Fruit fly (Drosophila melanogaster) whole organism, embryonic: Measurements from ENCODE around the gene CAH1.
A peak's percentile ranks its signal among the peaks of the same experiment; 100 is the strongest.

Experiments
- B-H2 ChIP-seq: fragments of 200-800 bp; sonication (Bioruptor generic); optimal IDR thresholded peaks from 2 replicates; lab custom pipeline; 2018; ENCODE audit warnings: missing biosample characterization, mild to moderate bottlenecking, missing genetic modification characterization
- CG10431 ChIP-seq: fragments of 200-800 bp; sonication (Bioruptor generic); optimal IDR thresholded peaks from 3 replicates; lab custom pipeline; 2018; ENCODE audit warnings: missing biosample characterization, mild to moderate bottlenecking, missing genetic modification characterization
- CG11504 ChIP-seq: fragments of 200-800 bp; sonication (Bioruptor generic); optimal IDR thresholded peaks from 3 replicates; lab custom pipeline; 2019; ENCODE audit warnings: missing biosample characterization, mild to moderate bottlenecking, missing genetic modification characterization, moderate library complexity
- CG14667 ChIP-seq: fragments of 200-800 bp; sonication (Bioruptor generic); IDR thresholded peaks from 2 replicates; pipeline ENCODE4 v1.3.6; 2022; ENCODE audit warnings: missing biosample characterization, missing genetic modification characterization
- CG17359 ChIP-seq: fragments of 200-800 bp; sonication (Bioruptor generic); optimal IDR thresholded peaks from 3 replicates; lab custom pipeline; 2018; ENCODE audit warnings: missing biosample characterization, mild to moderate bottlenecking, missing genetic modification characterization, moderate library complexity
- CG18262 ChIP-seq: fragments of 200-800 bp; optimal IDR thresholded peaks from 3 replicates; lab custom pipeline; 2019; ENCODE audit warnings: missing biosample characterization, mild to moderate bottlenecking, missing genetic modification characterization, moderate library complexity
- CG30403 ChIP-seq: fragments of 200-800 bp; sonication (Bioruptor generic); optimal IDR thresholded peaks from 3 replicates; lab custom pipeline; 2016; ENCODE audit warnings: missing biosample characterization, missing genetic modification characterization
- CG3163 ChIP-seq: fragments of 200-800 bp; sonication (Bioruptor generic); optimal IDR thresholded peaks from 3 replicates; lab custom pipeline; 2016; ENCODE audit warnings: missing biosample characterization, missing genetic modification characterization
- CG3407 ChIP-seq: fragments of 200-800 bp; sonication (Bioruptor generic); optimal IDR thresholded peaks from 2 replicates; lab custom pipeline; 2018; ENCODE audit warnings: missing biosample characterization, mild to moderate bottlenecking, missing genetic modification characterization
- CG3838 ChIP-seq: fragments of 200-800 bp; sonication (Bioruptor generic); optimal IDR thresholded peaks from 3 replicates; lab custom pipeline; 2016; ENCODE audit warnings: missing biosample characterization, missing genetic modification characterization
- CG5180 ChIP-seq: fragments of 200-800 bp; sonication (Bioruptor generic); optimal IDR thresholded peaks from 3 replicates; lab custom pipeline; 2017; ENCODE audit warnings: missing biosample characterization, missing genetic modification characterization, mild to moderate bottlenecking, moderate library complexity, missing genetic modification reagents
- CG6254 ChIP-seq: fragments of 200-800 bp; sonication (Bioruptor generic); optimal IDR thresholded peaks from 3 replicates; lab custom pipeline; 2017; ENCODE audit warnings: mild to moderate bottlenecking, missing biosample characterization, missing genetic modification reagents, missing genetic modification characterization
- CG6654 ChIP-seq: fragments of 200-800 bp; sonication (Bioruptor generic); optimal IDR thresholded peaks from 2 replicates; lab custom pipeline; 2017; ENCODE audit warnings: missing biosample characterization, mild to moderate bottlenecking, missing genetic modification characterization
- CG6854 ChIP-seq: fragments of 200-800 bp; sonication (Bioruptor generic); optimal IDR thresholded peaks from 3 replicates; lab custom pipeline; 2017; ENCODE audit warnings: missing biosample characterization, mild to moderate bottlenecking, missing genetic modification characterization
- CG7786 ChIP-seq: fragments of 200-800 bp; sonication (Bioruptor generic); optimal IDR thresholded peaks from 2 replicates; lab custom pipeline; 2016; ENCODE audit warnings: missing biosample characterization, missing genetic modification characterization
- CG8089 ChIP-seq: fragments of 200-800 bp; sonication (Bioruptor generic); optimal IDR thresholded peaks from 3 replicates; lab custom pipeline; 2016; ENCODE audit warnings: missing biosample characterization, missing genetic modification characterization
- CG9797 ChIP-seq: fragments of 200-800 bp; sonication (Bioruptor generic); optimal IDR thresholded peaks from 3 replicates; lab custom pipeline; 2018; ENCODE audit warnings: missing biosample characterization, mild to moderate bottlenecking, missing genetic modification characterization
- CG9817 ChIP-seq: fragments of 200-800 bp; sonication (Bioruptor generic); optimal IDR thresholded peaks from 2 replicates; lab custom pipeline; 2018; ENCODE audit warnings: missing biosample characterization, mild to moderate bottlenecking, missing genetic modification characterization, moderate library complexity
- D19A ChIP-seq: fragments of 200-800 bp; optimal IDR thresholded peaks from 3 replicates; lab custom pipeline; 2019; ENCODE audit warnings: missing biosample characterization, mild to moderate bottlenecking, missing genetic modification characterization, moderate library complexity
- Dll ChIP-seq: fragments of 200-800 bp; sonication (Bioruptor generic); IDR thresholded peaks from 4 replicates; pipeline ENCODE4 v1.3.6; 2022; ENCODE audit warnings: missing biosample characterization, missing genetic modification characterization; ENCODE audit not compliant: partially characterized antibody
- ERR ChIP-seq: fragments of 200-800 bp; sonication (Bioruptor generic); optimal IDR thresholded peaks from 2 replicates; lab custom pipeline; 2016; ENCODE audit warnings: missing biosample characterization, missing genetic modification characterization
- HLH3B ChIP-seq: fragments of 200-800 bp; sonication (Bioruptor generic); IDR thresholded peaks from 2 replicates; pipeline ENCODE4 v1.3.6; 2022; ENCODE audit warnings: missing biosample characterization, missing genetic modification characterization
- HLHmδ ChIP-seq: fragments of 200-800 bp; sonication (Bioruptor generic); optimal IDR thresholded peaks from 2 replicates; lab custom pipeline; 2018; ENCODE audit warnings: missing biosample characterization, mild to moderate bottlenecking, missing genetic modification characterization, moderate library complexity
- HmgZ ChIP-seq: fragments of 200-800 bp; sonication (Bioruptor generic); optimal IDR thresholded peaks from 2 replicates; lab custom pipeline; 2018; ENCODE audit warnings: missing biosample characterization, mild to moderate bottlenecking, missing genetic modification characterization
- Lhr ChIP-seq: fragments of 200-800 bp; sonication (Bioruptor generic); optimal IDR thresholded peaks from 3 replicates; lab custom pipeline; 2017; ENCODE audit warnings: mild to moderate bottlenecking, missing biosample characterization, missing genetic modification reagents, missing genetic modification characterization
- Pdp1 ChIP-seq, 2 experiments: fragments of 200-800 bp; sonication (Bioruptor generic); optimal IDR thresholded peaks; 3 replicates each; lab custom pipeline; 2016; ENCODE audit warnings: missing biosample characterization in 2 of 2, missing genetic modification characterization in 2 of 2, mild to moderate bottlenecking in 1 of 2, moderate library complexity in 1 of 2
- Xbp1 ChIP-seq: fragments of 200-800 bp; sonication (Bioruptor generic); optimal IDR thresholded peaks from 3 replicates; lab custom pipeline; 2016; ENCODE audit warnings: missing biosample characterization, mild to moderate bottlenecking, missing genetic modification characterization
- al ChIP-seq: fragments of 200-800 bp; sonication (Bioruptor generic); IDR thresholded peaks from 2 replicates; pipeline ENCODE4 v1.3.6; 2022; ENCODE audit warnings: missing biosample characterization, missing genetic modification characterization
- bab2 ChIP-seq: fragments of 200-800 bp; sonication (Bioruptor generic); optimal IDR thresholded peaks from 2 replicates; lab custom pipeline; 2016; ENCODE audit warnings: missing biosample characterization, missing genetic modification characterization
- bigmax ChIP-seq: fragments of 200-800 bp; sonication (Bioruptor generic); optimal IDR thresholded peaks from 2 replicates; lab custom pipeline; 2018; ENCODE audit warnings: missing biosample characterization, mild to moderate bottlenecking, missing genetic modification characterization
- eve ChIP-seq, 2 experiments: fragments of >200 bp; optimal IDR thresholded peaks; 2 replicates each; lab custom pipeline; 2017; ENCODE audit warnings: missing biosample characterization in 2 of 2, missing genetic modification characterization in 2 of 2
- fu2 ChIP-seq: fragments of 200-800 bp; sonication (Bioruptor generic); optimal IDR thresholded peaks from 2 replicates; lab custom pipeline; 2016; ENCODE audit warnings: missing biosample characterization, missing genetic modification characterization
- odd ChIP-seq: fragments of 200-800 bp; sonication (Bioruptor generic); optimal IDR thresholded peaks from 2 replicates; lab custom pipeline; 2017; ENCODE audit warnings: missing biosample characterization, mild to moderate bottlenecking, missing genetic modification characterization
- pho ChIP-seq: fragments of 200-800 bp; sonication (Bioruptor generic); optimal IDR thresholded peaks from 2 replicates; lab custom pipeline; 2016; ENCODE audit warnings: missing biosample characterization, missing genetic modification characterization
- pum ChIP-seq: fragments of 200-800 bp; sonication (Bioruptor generic); optimal IDR thresholded peaks from 2 replicates; lab custom pipeline; 2016; ENCODE audit warnings: missing biosample characterization, missing genetic modification characterization
- sisA ChIP-seq: fragments of 200-800 bp; sonication (Bioruptor generic); IDR thresholded peaks from 2 replicates; pipeline ENCODE4 v1.3.6; 2022; ENCODE audit warnings: missing biosample characterization, missing genetic modification characterization
- tna ChIP-seq: fragments of 200-800 bp; sonication (Bioruptor generic); IDR thresholded peaks from 2 replicates; pipeline ENCODE4 v1.3.6; 2022; ENCODE audit warnings: missing biosample characterization, missing genetic modification characterization; ENCODE audit not compliant: partially characterized antibody

CAH1 gene

DNA sequence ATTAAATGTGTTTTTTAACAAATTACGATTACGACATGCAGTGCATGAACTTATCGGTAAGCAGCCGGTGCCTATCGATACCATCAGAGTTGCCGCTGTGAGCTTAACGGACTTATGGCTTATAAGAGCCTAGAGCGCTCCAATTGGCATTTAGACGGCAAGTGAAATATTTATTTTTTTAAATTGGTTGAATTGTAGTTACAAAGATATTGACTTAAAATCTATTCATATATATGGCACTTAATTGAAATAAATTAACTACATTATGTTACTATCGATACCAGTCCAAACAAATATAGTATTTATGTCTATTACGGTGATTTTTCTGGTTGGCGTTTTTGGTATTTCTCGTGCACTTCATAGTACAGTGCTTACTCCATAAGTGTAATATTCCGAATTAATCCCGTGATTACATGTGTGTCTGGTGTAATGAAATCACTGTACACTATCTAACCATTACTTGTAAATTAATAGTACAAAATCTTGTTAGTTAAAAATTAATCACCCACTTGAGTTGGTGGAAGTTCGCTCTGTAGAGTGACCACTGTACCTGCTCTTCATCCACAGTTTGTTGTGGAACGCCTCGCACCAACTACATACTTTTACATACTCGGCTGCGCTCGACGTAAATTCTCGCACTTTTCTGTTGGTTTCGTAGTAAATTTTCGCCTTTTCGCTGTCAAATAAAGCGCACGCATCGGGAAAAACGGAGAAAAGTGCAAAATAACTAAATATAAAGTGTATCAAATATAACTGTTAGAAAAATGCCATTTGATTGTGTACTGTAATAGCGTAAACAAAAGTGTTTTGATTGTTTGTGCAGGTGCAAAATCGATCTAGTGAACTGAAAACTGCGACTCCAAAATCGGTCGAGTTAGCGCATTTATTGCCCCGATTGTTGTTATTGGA is 31.8 kb downstream of the CAH1 start, which contains the start of the genes mRpS23 and CenG1A (continued):
- TF ChIP-seq CG6854 (peak; percentile 100), CG3838 (GFP tag; lab: Kevin White, UChicago) (peak; percentile 99), CG6254 (GFP tag; lab: Kevin White, UChicago) (peak; percentile 98), bigmax (GFP tag; lab: Kevin White, UChicago) (peak; percentile 89), al (GFP tag; lab: Robert Waterston, UW) (peak; percentile 100), CG5180 (GFP tag; lab: Kevin White, UChicago) (peak; percentile 94), CG11504 (tag; lab: Kevin White, UChicago) (peak; percentile 99), Xbp1 (GFP tag; lab: Kevin White, UChicago) (peak; percentile 100), CG7786 (peak; percentile 100), HmgZ (tag; lab: Kevin White, UChicago) (peak; percentile 100), CG9797 (GFP tag; lab: Kevin White, UChicago) (peak; percentile 94), tna (GFP tag; lab: Robert Waterston, UW) (peak; percentile 53), CG10431 (GFP tag; lab: Kevin White, UChicago) (peak; percentile 97), fu2 (GFP tag; lab: Kevin White, UChicago) (peak; percentile 100), CG9817 (peak; percentile 100), CG30403 (GFP tag; lab: Kevin White, UChicago) (peak; percentile 100), Dll (GFP tag; lab: Robert Waterston, UW) (peak; percentile 93), HLHmδ (GFP tag; lab: Kevin White, UChicago) (peak; percentile 86), CG8089 (GFP tag; lab: Kevin White, UChicago) (peak; percentile 100), B-H2 (GFP tag; lab: Kevin White, UChicago) (peak; percentile 99), D19A (tag; lab: Kevin White, UChicago) (peak; percentile 98), Lhr (GFP tag; lab: Kevin White, UChicago) (peak; percentile 99), CG18262 (tag; lab: Kevin White, UChicago) (peak; percentile 100), pho (GFP tag; lab: Kevin White, UChicago) (peak; percentile 100), ERR (GFP tag; lab: Kevin White, UChicago) (peak; percentile 99), eve (GFP tag; optimal IDR thresholded peaks at IDR 0.05; lab: Kevin White, UChicago) (peak in 1 of 2 experiments; percentile 62), CG14667 (GFP tag; lab: Robert Waterston, UW) (peak; percentile 100), HLH3B (GFP tag; lab: Robert Waterston, UW) (peak; percentile 100), odd (GFP tag; lab: Kevin White, UChicago) (peak; percentile 100), CG17359 (tag; lab: Kevin White, UChicago) (peak; percentile 100), pum (GFP tag; lab: Kevin White, UChicago) (peak; percentile 100), CG3163 (GFP tag; lab: Kevin White, UChicago) (peak; percentile 96), bab2 (GFP tag; lab: Kevin White, UChicago) (peak; percentile 100), Pdp1 (GFP tag; optimal IDR thresholded peaks at IDR 0.05; lab: Kevin White, UChicago) (peak; percentile 99 to 100), sisA (GFP tag; lab: Robert Waterston, UW) (peak; percentile 100), CG3407 (GFP tag; lab: Kevin White, UChicago) (peak; percentile 99), CG6654 (GFP tag; lab: Kevin White, UChicago) (peak; percentile 95)
